Worm (Caenorhabditis elegans): ENCODE measurements around the gene ndus-8.

ce11 chrIII:7271083-7271482, 37.1 kb upstream of the ndus-8 start:
- no peak for TF ChIP-seq unc-62 (GFP tag; optimal IDR thresholded peaks at IDR 0.05)
- TF ChIP-seq ztf-18 (tag; optimal IDR thresholded peaks at IDR 0.05) = no peak

All from whole organism, young adult.